Worm (Caenorhabditis elegans): ENCODE results near the gene T28A8.4.

DNA sequence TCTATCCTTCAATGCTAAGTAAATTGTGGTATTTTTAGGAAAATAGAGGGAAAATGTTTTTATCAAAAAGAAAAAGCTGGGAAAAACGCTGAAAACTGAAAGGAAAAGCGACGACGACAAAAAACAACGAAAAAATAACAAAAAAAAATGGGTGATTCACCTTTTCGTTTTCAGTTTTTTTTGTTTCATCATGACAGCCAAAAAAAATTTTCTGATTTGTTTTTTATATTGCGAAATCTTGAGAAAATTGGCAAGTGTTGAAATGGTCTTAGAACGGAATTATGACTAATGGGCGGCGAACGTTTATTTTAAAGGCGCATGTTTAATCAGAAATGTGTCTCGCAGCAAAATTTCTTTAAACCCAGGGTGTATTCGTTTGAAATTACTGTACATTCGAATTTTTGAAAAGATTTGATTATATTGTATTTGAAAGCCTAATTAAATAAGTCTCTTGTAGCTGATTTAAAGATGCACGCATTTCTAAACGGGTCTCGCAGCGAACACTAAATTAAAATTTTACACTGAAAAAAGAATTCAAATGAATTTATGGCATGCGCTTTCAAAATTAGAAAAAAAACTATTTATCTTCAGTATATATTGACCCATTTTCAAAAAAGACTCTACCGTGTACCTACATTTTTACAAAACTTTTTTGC is 32.4 kb downstream of the T28A8.4 start:
- no peak for TF ChIP-seq attf-3 (GFP tag; conservative IDR thresholded peaks at IDR 0.05)
- no peak for TF ChIP-seq ztf-28 (GFP tag; IDR thresholded peaks at IDR 0.05)
- no peak for TF ChIP-seq die-1 (tag; optimal IDR thresholded peaks at IDR 0.05)
- no peak for TF ChIP-seq Y95B8A.8 (GFP tag; IDR thresholded peaks at IDR 0.05)
- TF ChIP-seq tbp1 (GFP tag; optimal IDR thresholded peaks at IDR 0.05): no peak
- TF ChIP-seq hmg-20 (GFP tag; IDR thresholded peaks at IDR 0.05): no peak
- no peak for TF ChIP-seq egl-44 (GFP tag; IDR thresholded peaks at IDR 0.05)
- no peak for TF ChIP-seq snpc-4 (GFP tag; optimal IDR thresholded peaks at IDR 0.05)
- no peak for TF ChIP-seq snpc-4 (tag; optimal IDR thresholded peaks at IDR 0.05)
- no peak for TF ChIP-seq ama-1 (optimal IDR thresholded peaks at IDR 0.05)
- no peak for TF ChIP-seq ama-1 (GFP tag; optimal IDR thresholded peaks at IDR 0.05)
- TF ChIP-seq nhr-120 (GFP tag; IDR thresholded peaks at IDR 0.05): no peak
- no peak for TF ChIP-seq madf-3 (GFP tag; IDR thresholded peaks at IDR 0.05)
- no peak for TF ChIP-seq F49E8.2 (tag; optimal IDR thresholded peaks at IDR 0.05; ENCODE audit: insufficient read depth)
- TF ChIP-seq mel-28 (tag; optimal IDR thresholded peaks at IDR 0.05; ENCODE audit: borderline replicate concordance): no peak
